Worm (Caenorhabditis elegans) whole organism, early embryonic: Measurements from ENCODE around the gene pqn-62.

Experiments
- B0310.2 ChIP-seq: sonication (generic microtip); optimal IDR thresholded peaks from 2 replicates; lab custom pipeline; 2016; ENCODE audit warnings: mild to moderate bottlenecking, missing genetic modification characterization, missing compliant biosample characterization
- F13C5.2 ChIP-seq: sonication (generic microtip); optimal IDR thresholded peaks from 2 replicates; lab custom pipeline; 2017; ENCODE audit warnings: mild to moderate bottlenecking, missing genetic modification characterization, inconsistent platforms, missing compliant biosample characterization
- aly-1 ChIP-seq: sonication (generic microtip); optimal IDR thresholded peaks from 2 replicates; lab custom pipeline; 2016; ENCODE audit warnings: missing genetic modification characterization, missing compliant biosample characterization
- ama-1 ChIP-seq: fragments of 150-350 bp; optimal IDR thresholded peaks from 2 replicates; lab custom pipeline; 2014
- ceh-13 ChIP-seq: fragments of 200-800 bp; sonication (Bioruptor generic); optimal IDR thresholded peaks from 2 replicates; lab custom pipeline; 2018; ENCODE audit warnings: mild to moderate bottlenecking, missing genetic modification characterization, missing compliant biosample characterization
- ceh-36 ChIP-seq: sonication (generic microtip); optimal IDR thresholded peaks from 2 replicates; lab custom pipeline; 2016; ENCODE audit warnings: missing genetic modification characterization, inconsistent platforms, missing compliant biosample characterization
- ets-7 ChIP-seq: sonication (generic microtip); optimal IDR thresholded peaks from 2 replicates; lab custom pipeline; 2016; ENCODE audit warnings: missing genotype, missing genetic modification characterization, missing compliant biosample characterization
- flt-1 ChIP-seq: fragments of 200-800 bp; sonication (Bioruptor generic); IDR thresholded peaks from 2 replicates; pipeline ENCODE4 v1.3.6; 2022; ENCODE audit warnings: missing genetic modification characterization, missing compliant biosample characterization
- hmbx-1 ChIP-seq: sonication (generic microtip); optimal IDR thresholded peaks from 2 replicates; lab custom pipeline; 2016; ENCODE audit warnings: mild to moderate bottlenecking, missing genetic modification characterization, missing compliant biosample characterization
- hmg-4 ChIP-seq: fragments of 200-800 bp; sonication (Bioruptor generic); optimal IDR thresholded peaks from 2 replicates; lab custom pipeline; 2018; ENCODE audit warnings: mild to moderate bottlenecking, missing genetic modification characterization, missing compliant biosample characterization
- hnd-1 ChIP-seq: sonication (generic microtip); optimal IDR thresholded peaks from 2 replicates; lab custom pipeline; 2016; ENCODE audit warnings: missing genetic modification characterization, missing compliant biosample characterization
- pes-1 ChIP-seq: fragments of 200-800 bp; sonication (Bioruptor generic); IDR thresholded peaks from 2 replicates; pipeline ENCODE4 v1.3.6; 2022; ENCODE audit warnings: missing genetic modification reagents, missing genetic modification characterization, missing compliant biosample characterization
- scrt-1 ChIP-seq: fragments of 200-800 bp; sonication (Bioruptor generic); IDR thresholded peaks from 2 replicates; pipeline ENCODE4 v1.3.6; 2022; ENCODE audit warnings: missing genetic modification characterization, missing compliant biosample characterization
- sea-1 ChIP-seq: fragments of 200-800 bp; sonication (Bioruptor generic); conservative IDR thresholded peaks from 2 replicates; pipeline ENCODE4 v1.3.6; 2022; ENCODE audit warnings: missing genetic modification characterization, missing compliant biosample characterization
- tbx-11 ChIP-seq: fragments of 200-800 bp; sonication (Bioruptor generic); IDR thresholded peaks from 2 replicates; pipeline ENCODE4 v1.3.6; 2022; ENCODE audit warnings: missing genetic modification characterization, missing compliant biosample characterization
- tbx-37 ChIP-seq: fragments of 200-800 bp; sonication (Bioruptor generic); conservative IDR thresholded peaks from 2 replicates; pipeline ENCODE4 v1.3.6; 2022; ENCODE audit warnings: missing genetic modification reagents, missing genetic modification characterization, missing compliant biosample characterization
- tra-4 ChIP-seq: sonication (generic microtip); optimal IDR thresholded peaks from 2 replicates; lab custom pipeline; 2017; ENCODE audit warnings: missing genetic modification characterization, missing compliant biosample characterization

pqn-62 gene

ce11 chrX:5201860-5202259 lies 6.0 kb downstream of the pqn-62 start:
- no peak for TF ChIP-seq hnd-1 (tag; lab: Kevin White, UChicago)
- no peak for TF ChIP-seq tbx-11 (GFP tag; lab: Robert Waterston, UW)
- TF ChIP-seq flt-1 (GFP tag; lab: Robert Waterston, UW), result no peak
- no peak for TF ChIP-seq scrt-1 (GFP tag; lab: Robert Waterston, UW)
- no peak for TF ChIP-seq F13C5.2 (tag; lab: Kevin White, UChicago)
- no peak for TF ChIP-seq sea-1 (GFP tag; lab: Robert Waterston, UW)
- TF ChIP-seq ceh-13, result no peak
- TF ChIP-seq hmbx-1 (tag; lab: Kevin White, UChicago), result no peak
- no peak for TF ChIP-seq pes-1 (GFP tag; lab: Robert Waterston, UW)
- TF ChIP-seq ceh-36 (tag; lab: Kevin White, UChicago), result no peak
- TF ChIP-seq hmg-4 (GFP tag; lab: Kevin White, UChicago), result no peak
- no peak for TF ChIP-seq aly-1 (tag; lab: Kevin White, UChicago)
- TF ChIP-seq B0310.2, result no peak
- no peak for TF ChIP-seq tbx-37
- no peak for TF ChIP-seq ets-7 (tag; lab: Kevin White, UChicago)
- TF ChIP-seq ama-1 (lab: Kevin White, UChicago), result no peak
- no peak for TF ChIP-seq tra-4 (tag; lab: Kevin White, UChicago)

DNA sequence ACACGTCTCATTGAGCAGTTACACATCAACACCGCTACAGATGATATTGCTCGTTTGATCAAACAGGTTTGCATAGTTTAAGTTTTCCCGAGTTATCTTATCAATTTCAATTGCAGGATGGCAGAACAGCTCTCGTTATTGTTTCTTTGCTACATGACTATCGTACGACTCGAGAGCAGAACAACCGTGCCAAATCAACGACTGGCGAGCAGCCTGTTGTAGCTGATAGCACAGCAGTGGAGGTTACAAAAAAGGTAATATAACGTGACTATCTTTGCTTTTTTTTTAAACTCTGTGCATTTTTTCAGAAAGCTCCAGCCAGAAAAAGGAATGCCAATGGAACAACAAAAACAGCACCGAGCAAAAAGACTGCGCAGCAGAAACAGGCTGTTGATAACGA lies 6.5 kb downstream of the pqn-62 start:
- TF ChIP-seq hmbx-1 (tag; lab: Kevin White, UChicago) (no peak), ets-7 (tag; lab: Kevin White, UChicago) (no peak), tbx-37 (no peak), ceh-13 (no peak), ceh-36 (tag; lab: Kevin White, UChicago) (no peak), hmg-4 (GFP tag; lab: Kevin White, UChicago) (no peak)

DNA sequence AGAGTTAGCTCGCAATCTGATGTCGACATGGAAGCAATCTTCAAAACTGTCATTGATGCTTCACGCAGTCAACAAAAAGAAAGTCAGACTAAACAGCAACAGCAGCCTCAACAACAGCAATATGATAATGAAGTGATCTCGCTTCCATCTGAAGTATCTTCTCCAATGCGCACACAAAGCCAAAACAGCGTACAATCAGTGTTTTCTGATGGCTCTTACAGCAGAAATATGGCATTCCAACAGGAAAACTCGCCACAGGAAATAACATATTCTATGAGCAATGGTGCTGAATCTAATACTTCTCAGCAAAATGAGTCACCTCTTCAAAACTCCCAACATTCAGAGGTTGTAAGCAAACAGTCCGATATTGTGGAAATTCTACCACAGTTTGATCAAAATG lies 7.0 kb downstream of the pqn-62 start:
- TF ChIP-seq hmbx-1 (tag; lab: Kevin White, UChicago), result no peak
- TF ChIP-seq hnd-1 (tag; lab: Kevin White, UChicago), result no peak
- TF ChIP-seq F13C5.2 (tag; lab: Kevin White, UChicago), result no peak
- no peak for TF ChIP-seq aly-1 (tag; lab: Kevin White, UChicago)
- TF ChIP-seq sea-1 (GFP tag; lab: Robert Waterston, UW), result no peak
- no peak for TF ChIP-seq B0310.2
- TF ChIP-seq hmg-4 (GFP tag; lab: Kevin White, UChicago), result no peak
- no peak for TF ChIP-seq ceh-13

ce11 chrX:5205561-5205960 lies 9.7 kb downstream of the pqn-62 start, which contains the start of gene H28G03.2:
Gene H28G03.2 (plus strand): TSS chrX:5205760.
- TF ChIP-seq aly-1 (tag; lab: Kevin White, UChicago) (peak; percentile 64), ceh-13 (no peak), ets-7 (tag; lab: Kevin White, UChicago) (peak; percentile 28), hmg-4 (GFP tag; lab: Kevin White, UChicago) (peak; percentile 71)

ce11 chrX:5207819-5208218 lies 11.9 kb downstream of the pqn-62 start:
- TF ChIP-seq tbx-37 (no peak), ceh-13 (no peak), scrt-1 (GFP tag; lab: Robert Waterston, UW) (no peak), tbx-11 (GFP tag; lab: Robert Waterston, UW) (no peak), ama-1 (lab: Kevin White, UChicago) (no peak), flt-1 (GFP tag; lab: Robert Waterston, UW) (no peak), pes-1 (GFP tag; lab: Robert Waterston, UW) (no peak), ets-7 (tag; lab: Kevin White, UChicago) (no peak), hnd-1 (tag; lab: Kevin White, UChicago) (no peak)

- no peak for TF ChIP-seq hmg-4 (GFP tag; lab: Kevin White, UChicago)
- TF ChIP-seq ama-1 (lab: Kevin White, UChicago), result no peak
- TF ChIP-seq tbx-37, result no peak
- TF ChIP-seq tbx-11 (GFP tag; lab: Robert Waterston, UW), result no peak
- TF ChIP-seq F13C5.2 (tag; lab: Kevin White, UChicago), result no peak
- no peak for TF ChIP-seq ceh-13
- no peak for TF ChIP-seq hmbx-1 (tag; lab: Kevin White, UChicago)
- no peak for TF ChIP-seq B0310.2
- no peak for TF ChIP-seq scrt-1 (GFP tag; lab: Robert Waterston, UW)
- TF ChIP-seq tra-4 (tag; lab: Kevin White, UChicago), result no peak
- TF ChIP-seq aly-1 (tag; lab: Kevin White, UChicago), result no peak
- no peak for TF ChIP-seq ceh-36 (tag; lab: Kevin White, UChicago)
- no peak for TF ChIP-seq hnd-1 (tag; lab: Kevin White, UChicago)
- TF ChIP-seq sea-1 (GFP tag; lab: Robert Waterston, UW), result no peak
- TF ChIP-seq pes-1 (GFP tag; lab: Robert Waterston, UW), result no peak
- no peak for TF ChIP-seq ets-7 (tag; lab: Kevin White, UChicago)
- no peak for TF ChIP-seq flt-1 (GFP tag; lab: Robert Waterston, UW)
Observed at ce11 chrX:5208326-5208725, 12.4 kb downstream of the pqn-62 start.

DNA sequence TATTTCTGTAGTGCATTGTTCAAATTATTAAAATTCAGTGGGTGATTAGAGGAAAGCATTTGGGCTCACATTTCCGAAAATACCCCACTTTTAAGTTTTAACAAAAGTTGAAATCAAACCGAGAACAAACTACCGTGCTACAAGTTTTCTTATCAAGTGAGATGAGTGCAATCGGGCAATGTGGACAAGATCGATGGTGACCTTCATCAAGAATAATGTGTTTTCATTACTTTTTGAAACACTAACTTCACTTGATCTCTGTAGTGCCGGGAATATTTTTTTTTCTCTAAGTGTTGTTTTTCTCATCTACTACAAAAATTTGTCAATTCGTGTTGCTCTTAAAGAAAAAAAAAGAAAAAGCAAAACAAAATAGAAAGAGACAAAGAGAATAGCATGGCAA lies 12.9 kb downstream of the pqn-62 start:
- TF ChIP-seq hmbx-1 (tag; lab: Kevin White, UChicago) (no peak), tbx-37 (no peak), F13C5.2 (tag; lab: Kevin White, UChicago) (no peak), B0310.2 (no peak), aly-1 (tag; lab: Kevin White, UChicago) (no peak), hnd-1 (tag; lab: Kevin White, UChicago) (no peak), tra-4 (tag; lab: Kevin White, UChicago) (no peak), sea-1 (GFP tag; lab: Robert Waterston, UW) (no peak), ama-1 (lab: Kevin White, UChicago) (no peak), ets-7 (tag; lab: Kevin White, UChicago) (no peak), ceh-13 (no peak), ceh-36 (tag; lab: Kevin White, UChicago) (no peak), flt-1 (GFP tag; lab: Robert Waterston, UW) (no peak), hmg-4 (GFP tag; lab: Kevin White, UChicago) (no peak)
